Worm (Caenorhabditis elegans) whole organism, L2 larva: ENCODE measurements around the gene ZK54.3.

Experiments
- ama-1 ChIP-seq: fragments of 150-350 bp; optimal IDR thresholded peaks from 2 replicates; lab custom pipeline; 2018; ENCODE audit warnings: inconsistent platforms
- ceh-82 ChIP-seq: fragments of 150-350 bp; optimal IDR thresholded peaks from 2 replicates; lab custom pipeline; 2014; ENCODE audit warnings: missing biosample characterization, missing genetic modification characterization
- mdl-1 ChIP-seq, 2 experiments: fragments of 150-350 bp in 1 of 2; sonication (generic microtip) in 1 of 2; optimal IDR thresholded peaks; 2 replicates each; lab custom pipeline; 2017; ENCODE audit warnings: missing biosample characterization in 2 of 2, missing genetic modification characterization in 2 of 2
- nhr-10 ChIP-seq: sonication (generic microtip); optimal IDR thresholded peaks from 2 replicates; lab custom pipeline; 2017; ENCODE audit warnings: missing biosample characterization, missing genetic modification characterization
- nhr-11 ChIP-seq: fragments of 150-350 bp; optimal IDR thresholded peaks from 2 replicates; lab custom pipeline; 2014; ENCODE audit warnings: missing biosample characterization, missing genetic modification characterization
- nhr-77 ChIP-seq: fragments of 150-350 bp; optimal IDR thresholded peaks from 2 replicates; lab custom pipeline; 2014; ENCODE audit warnings: missing biosample characterization, missing genetic modification characterization
- snpc-4 ChIP-seq: fragments of 150-350 bp; optimal IDR thresholded peaks from 2 replicates; lab custom pipeline; 2014; ENCODE audit warnings: missing biosample characterization, missing genetic modification characterization

- TF ChIP-seq snpc-4 (tag; lab: Kevin White, UChicago) (peak; percentile 29), mdl-1 (tag; optimal IDR thresholded peaks at IDR 0.05; lab: Kevin White, UChicago) (peak; percentile 90 to 95), nhr-77 (tag; lab: Kevin White, UChicago) (peak; percentile 33), nhr-10 (no peak), nhr-11 (tag; lab: Kevin White, UChicago) (no peak), ama-1 (lab: Kevin White, UChicago) (no peak), ceh-82 (tag; lab: Kevin White, UChicago) (no peak)
Observed at ce11 chrX:17505547-17506181, 38.9 kb upstream of the ZK54.3 start.
